Fruit fly (Drosophila melanogaster) Kc167 (cell line): Measurements from ENCODE around the gene CG8031.

Experiments used
- Myc ChIP-seq: fragments of >200 bp; optimal IDR thresholded peaks from 2 replicates; lab custom pipeline; 2017; ENCODE audit warnings: missing external identifiers
- Sin3A ChIP-seq: fragments of >200 bp; optimal IDR thresholded peaks from 2 replicates; lab custom pipeline; 2018; ENCODE audit warnings: missing external identifiers
- h ChIP-seq: fragments of >200 bp; optimal IDR thresholded peaks from 3 replicates; lab custom pipeline; 2018; ENCODE audit warnings: missing external identifiers
- insv ChIP-seq: fragments of >200 bp; optimal IDR thresholded peaks from 3 replicates; lab custom pipeline; 2018; ENCODE audit warnings: missing external identifiers
- psq ChIP-seq: fragments of >200 bp; optimal IDR thresholded peaks from 2 replicates; lab custom pipeline; 2017; ENCODE audit warnings: missing external identifiers
- ttk ChIP-seq: sonication (Bioruptor generic); optimal IDR thresholded peaks from 2 replicates; lab custom pipeline; 2017; ENCODE audit warnings: missing external identifiers

The CG8031 gene

DNA sequence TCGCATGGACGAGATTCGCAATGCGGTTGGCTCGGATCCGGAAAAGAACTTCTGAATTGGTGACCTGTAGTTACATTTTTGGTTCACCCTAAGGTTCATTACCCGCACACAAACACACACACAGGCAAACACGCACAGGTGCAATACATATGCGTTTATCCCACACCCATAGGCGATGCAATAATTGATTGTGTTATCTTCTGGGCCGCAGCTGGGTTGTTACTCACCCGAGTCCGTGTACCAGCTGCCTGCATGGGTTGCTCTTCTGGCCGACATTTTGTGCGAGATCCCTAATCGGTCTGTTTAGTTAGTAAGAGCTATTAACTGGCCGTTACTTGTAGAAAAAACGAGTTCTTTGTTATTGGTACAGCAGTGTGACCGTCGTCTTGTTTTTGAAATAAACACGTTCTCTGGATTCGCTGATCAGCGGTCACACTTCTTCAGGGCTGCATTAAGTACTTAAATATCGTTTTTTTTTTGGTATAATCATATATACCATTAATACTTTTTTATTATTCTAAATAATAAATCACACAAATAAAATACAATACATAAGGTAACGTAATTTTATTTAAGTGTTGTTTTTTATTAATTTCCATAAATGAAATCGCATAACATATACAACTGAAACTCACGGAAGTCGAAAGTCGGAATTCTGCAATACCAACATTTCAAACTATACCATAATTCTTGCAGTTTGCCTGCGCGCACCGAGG lies at the start of gene CG8031:
Gene CG8031 (minus strand): TSS at position 406 of the 716 bp plus-strand sequence.
- TF ChIP-seq insv (lab: Kevin White, UChicago), result no peak
- TF ChIP-seq Myc (lab: Kevin White, UChicago), result no peak
- no peak for TF ChIP-seq psq (lab: Kevin White, UChicago)

dm6 chr3R:13057121-13057805 lies 46.2 kb upstream of the CG8031 start, which contains the start of gene sim:
sim (plus strand) TSS chr3R:13057755.
- TF ChIP-seq Sin3A (lab: Kevin White, UChicago), result no peak
- no peak for TF ChIP-seq Myc (lab: Kevin White, UChicago)
- TF ChIP-seq h (lab: Kevin White, UChicago), result no peak
- no peak for TF ChIP-seq ttk (lab: Kevin White, UChicago)
- TF ChIP-seq insv (lab: Kevin White, UChicago), result no peak
- no peak for TF ChIP-seq psq (lab: Kevin White, UChicago)

dm6 chr3R:13056553-13056952 lies 45.4 kb upstream of the CG8031 start:
- no peak for TF ChIP-seq insv (lab: Kevin White, UChicago)
- no peak for TF ChIP-seq psq (lab: Kevin White, UChicago)
- TF ChIP-seq Sin3A (lab: Kevin White, UChicago), result no peak
- no peak for TF ChIP-seq ttk (lab: Kevin White, UChicago)
- TF ChIP-seq h (lab: Kevin White, UChicago), result no peak
- no peak for TF ChIP-seq Myc (lab: Kevin White, UChicago)

- TF ChIP-seq ttk (lab: Kevin White, UChicago) (no peak), Myc (lab: Kevin White, UChicago) (no peak), insv (lab: Kevin White, UChicago) (no peak), h (lab: Kevin White, UChicago) (no peak), psq (lab: Kevin White, UChicago) (no peak), Sin3A (lab: Kevin White, UChicago) (no peak)
Measured at dm6 chr3R:13051942-13052693, 41.0 kb upstream of the CG8031 start, which contains the start of gene pic. pic (plus strand) TSS chr3R:13052245.

- no peak for TF ChIP-seq psq (lab: Kevin White, UChicago)
- TF ChIP-seq insv (lab: Kevin White, UChicago), result no peak
- TF ChIP-seq h (lab: Kevin White, UChicago), result no peak
- no peak for TF ChIP-seq ttk (lab: Kevin White, UChicago)
- no peak for TF ChIP-seq Sin3A (lab: Kevin White, UChicago)
- no peak for TF ChIP-seq Myc (lab: Kevin White, UChicago)
Measured at dm6 chr3R:13051298-13051723, 40.2 kb upstream of the CG8031 start, which contains the start of gene CG7966. CG7966 (minus strand) TSS chr3R:13051453.

DNA sequence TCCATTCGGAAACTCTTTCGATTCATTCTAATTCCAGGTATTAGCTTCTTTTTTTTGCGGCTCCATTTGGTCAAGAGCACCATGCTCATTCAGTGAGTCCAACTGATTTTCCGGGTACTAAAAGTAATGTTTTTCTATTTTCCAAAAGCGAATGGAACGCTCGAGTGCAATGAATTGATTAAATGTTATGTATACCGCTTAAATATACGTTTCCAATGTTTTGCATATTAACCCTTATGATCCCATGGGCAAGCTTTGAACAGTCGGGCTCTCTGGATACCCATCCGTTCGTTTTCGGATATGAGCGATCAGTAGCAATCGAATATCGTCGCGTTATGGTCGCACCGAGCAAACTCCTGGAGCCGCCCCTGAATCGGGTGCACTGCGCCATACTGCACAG lies 36.3 kb upstream of the CG8031 start, which contains the start of gene CG31157:
Gene CG31157 (plus strand): TSS at position 301 of the 400 bp plus-strand sequence.
- TF ChIP-seq insv (lab: Kevin White, UChicago) (no peak), ttk (lab: Kevin White, UChicago) (no peak), psq (lab: Kevin White, UChicago) (no peak), h (lab: Kevin White, UChicago) (no peak), Sin3A (lab: Kevin White, UChicago) (no peak), Myc (lab: Kevin White, UChicago) (no peak)

dm6 chr3R:13044459-13044858 lies 33.3 kb upstream of the CG8031 start, which contains the start of gene Hsc70-2:
Hsc70-2 (plus strand) TSS chr3R:13044759.
- TF ChIP-seq Myc (lab: Kevin White, UChicago) (no peak), Sin3A (lab: Kevin White, UChicago) (no peak), psq (lab: Kevin White, UChicago) (no peak), ttk (lab: Kevin White, UChicago) (no peak), h (lab: Kevin White, UChicago) (no peak), insv (lab: Kevin White, UChicago) (no peak)

dm6 chr3R:13043857-13044256 lies 32.7 kb upstream of the CG8031 start, which contains the start of gene CG45122:
CG45122 (plus strand) TSS chr3R:13044157.
- TF ChIP-seq ttk (lab: Kevin White, UChicago) (no peak), h (lab: Kevin White, UChicago) (no peak), psq (lab: Kevin White, UChicago) (no peak), insv (lab: Kevin White, UChicago) (no peak), Sin3A (lab: Kevin White, UChicago) (no peak), Myc (lab: Kevin White, UChicago) (no peak)

- no peak for TF ChIP-seq h (lab: Kevin White, UChicago)
- TF ChIP-seq Sin3A (lab: Kevin White, UChicago), result no peak
- no peak for TF ChIP-seq Myc (lab: Kevin White, UChicago)
Measured at dm6 chr3R:13042258-13043032, 31.3 kb upstream of the CG8031 start, which contains the start of gene snk. snk (minus strand) TSS chr3R:13042770.

DNA sequence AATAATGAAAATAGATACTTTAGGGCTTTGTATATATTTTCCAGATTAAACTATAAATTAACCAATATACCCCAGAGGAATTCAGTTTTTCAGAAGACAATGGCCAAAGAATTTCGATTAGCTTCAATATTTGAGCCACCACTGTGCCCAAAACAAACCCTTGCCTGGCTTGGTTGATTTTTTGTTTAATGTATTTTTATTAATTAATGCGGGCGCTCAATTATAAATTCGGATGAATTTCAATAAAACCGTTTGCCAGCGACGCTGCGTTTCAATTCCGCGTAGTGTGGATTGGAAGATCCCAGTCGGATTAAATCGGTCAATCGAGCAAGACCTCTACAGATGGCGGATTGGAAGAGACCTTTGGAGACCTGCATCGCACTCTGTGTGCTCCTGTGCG lies 30.6 kb upstream of the CG8031 start, which contains the start of gene CG11670:
Gene CG11670 (plus strand): TSS at position 301 of the 400 bp plus-strand sequence.
- TF ChIP-seq Sin3A (lab: Kevin White, UChicago) (no peak), insv (lab: Kevin White, UChicago) (no peak), ttk (lab: Kevin White, UChicago) (no peak), h (lab: Kevin White, UChicago) (no peak), psq (lab: Kevin White, UChicago) (no peak), Myc (lab: Kevin White, UChicago) (no peak)
